Fruit fly (Drosophila melanogaster) whole organism, pupa: Measurements from ENCODE around the gene CG18301.

Experiments used
- CG10348 ChIP-seq: fragments of 200-800 bp; sonication (Bioruptor generic); IDR thresholded peaks from 2 replicates; pipeline ENCODE4 v1.3.6; 2022; ENCODE audit warnings: missing biosample characterization, missing genetic modification characterization
- CG12605 ChIP-seq: fragments of 200-800 bp; sonication (Bioruptor generic); IDR thresholded peaks from 2 replicates; pipeline ENCODE4 v1.3.6; 2022; ENCODE audit warnings: missing biosample characterization, missing genetic modification characterization
- CG13204 ChIP-seq: fragments of 200-800 bp; sonication (Bioruptor generic); optimal IDR thresholded peaks from 2 replicates; lab custom pipeline; 2018; ENCODE audit warnings: missing biosample characterization, mild to moderate bottlenecking, missing genetic modification characterization, moderate library complexity
- CG14655 ChIP-seq: fragments of 200-800 bp; sonication (Bioruptor generic); optimal IDR thresholded peaks from 3 replicates; lab custom pipeline; 2017; ENCODE audit warnings: mild to moderate bottlenecking, missing biosample characterization, missing genetic modification reagents, missing genetic modification characterization
- CG15710 ChIP-seq: fragments of 200-800 bp; sonication (Bioruptor generic); optimal IDR thresholded peaks from 2 replicates; lab custom pipeline; 2018; ENCODE audit warnings: missing biosample characterization, mild to moderate bottlenecking, missing genetic modification characterization, moderate library complexity
- CG17806 ChIP-seq: fragments of 200-800 bp; sonication (Bioruptor generic); optimal IDR thresholded peaks from 2 replicates; lab custom pipeline; 2018; ENCODE audit warnings: missing biosample characterization, mild to moderate bottlenecking, missing genetic modification characterization, moderate library complexity
- CG32121 ChIP-seq: fragments of 200-800 bp; sonication (Bioruptor generic); IDR thresholded peaks from 2 replicates; pipeline ENCODE4 v1.3.6; 2022; ENCODE audit warnings: missing biosample characterization, missing genetic modification characterization
- CG34367 ChIP-seq: fragments of 200-800 bp; sonication (Bioruptor generic); optimal IDR thresholded peaks from 2 replicates; lab custom pipeline; 2018; ENCODE audit warnings: missing biosample characterization, mild to moderate bottlenecking, missing genetic modification characterization
- CG4496 ChIP-seq: fragments of 200-800 bp; sonication (Bioruptor generic); IDR thresholded peaks from 3 replicates; pipeline ENCODE4 v1.3.6; 2022; ENCODE audit warnings: missing biosample characterization, missing genetic modification characterization
- CG8159 ChIP-seq: fragments of 200-800 bp; sonication (Bioruptor generic); optimal IDR thresholded peaks from 3 replicates; lab custom pipeline; 2018; ENCODE audit warnings: missing biosample characterization, mild to moderate bottlenecking, missing genetic modification characterization, moderate library complexity
- CG8301 ChIP-seq: fragments of 200-800 bp; sonication (Bioruptor generic); optimal IDR thresholded peaks from 2 replicates; lab custom pipeline; 2018; ENCODE audit warnings: missing biosample characterization, mild to moderate bottlenecking, missing genetic modification characterization
- CG9948 ChIP-seq: fragments of 200-800 bp; sonication (Bioruptor generic); optimal IDR thresholded peaks from 2 replicates; lab custom pipeline; 2018; ENCODE audit warnings: missing biosample characterization, mild to moderate bottlenecking, missing genetic modification characterization, moderate library complexity
- D1 ChIP-seq: fragments of 200-800 bp; sonication (Bioruptor generic); optimal IDR thresholded peaks from 2 replicates; lab custom pipeline; 2018; ENCODE audit warnings: missing biosample characterization, mild to moderate bottlenecking, missing genetic modification characterization, moderate library complexity
- EcR ChIP-seq: fragments of 200-800 bp; sonication (Bioruptor generic); optimal IDR thresholded peaks from 3 replicates; lab custom pipeline; 2019; ENCODE audit warnings: missing biosample characterization, missing genetic modification characterization, mild to moderate bottlenecking, moderate library complexity, missing genetic modification reagents
- Ets98B ChIP-seq: fragments of 200-800 bp; sonication (Bioruptor generic); IDR thresholded peaks from 2 replicates; pipeline ENCODE4 v1.3.6; 2022; ENCODE audit warnings: missing biosample characterization, missing genetic modification characterization
- Pif1A ChIP-seq: fragments of 200-800 bp; sonication (Bioruptor generic); optimal IDR thresholded peaks from 3 replicates; lab custom pipeline; 2016; ENCODE audit warnings: missing biosample characterization, missing genetic modification characterization
- Pif1B ChIP-seq: fragments of 200-800 bp; sonication (Bioruptor generic); optimal IDR thresholded peaks from 3 replicates; lab custom pipeline; 2016; ENCODE audit warnings: missing biosample characterization, missing genetic modification characterization
- Snoo ChIP-seq: fragments of 200-800 bp; sonication (Bioruptor generic); optimal IDR thresholded peaks from 3 replicates; lab custom pipeline; 2017; ENCODE audit warnings: missing biosample characterization, mild to moderate bottlenecking, missing genetic modification characterization, inconsistent platforms
- fd96Ca ChIP-seq: fragments of 200-800 bp; sonication (Bioruptor generic); IDR thresholded peaks from 3 replicates; pipeline ENCODE4 v1.3.6; 2022; ENCODE audit warnings: missing biosample characterization, missing genetic modification characterization
- gl ChIP-seq: fragments of 200-800 bp; sonication (Bioruptor generic); optimal IDR thresholded peaks from 2 replicates; lab custom pipeline; 2018; ENCODE audit warnings: missing biosample characterization, mild to moderate bottlenecking, missing genetic modification characterization
- rn ChIP-seq: fragments of 200-800 bp; sonication (Bioruptor generic); IDR thresholded peaks from 2 replicates; pipeline ENCODE4 v1.3.6; 2022; ENCODE audit warnings: missing biosample characterization, missing genetic modification characterization

CG18301 gene

dm6 chr2L:10531521-10531920 lies at the start of gene CG18301:
CG18301 (plus strand) TSS chr2L:10531821.
- no peak for TF ChIP-seq Pif1A (GFP tag; lab: Kevin White, UChicago)

- TF ChIP-seq CG8159 (tag; lab: Kevin White, UChicago) (no peak), CG34367 (tag; lab: Kevin White, UChicago) (no peak), rn (no peak), CG32121 (GFP tag; lab: Robert Waterston, UW) (no peak), CG15710 (tag; lab: Kevin White, UChicago) (no peak)
Observed at dm6 chr2L:10483073-10483472, 48.5 kb upstream of the CG18301 start, which contains the start of gene Grip75. Grip75 (plus strand) TSS chr2L:10483295.

dm6 chr2L:10488484-10489223 lies 43.0 kb upstream of the CG18301 start, which contains the start of the genes Cog4 and CG6144:
Cog4 (minus strand) TSS chr2L:10488622.
CG6144 (plus strand) TSS chr2L:10488694.
- TF ChIP-seq CG13204 (no peak), CG9948 (tag; lab: Kevin White, UChicago) (no peak), CG15710 (tag; lab: Kevin White, UChicago) (no peak), CG12605 (GFP tag; lab: Robert Waterston, UW) (no peak), CG8301 (no peak), gl (no peak), Ets98B (no peak), CG4496 (GFP tag; lab: Robert Waterston, UW) (no peak), Pif1B (GFP tag; lab: Kevin White, UChicago) (no peak), CG17806 (no peak), CG14655 (GFP tag; lab: Kevin White, UChicago) (no peak), Pif1A (GFP tag; lab: Kevin White, UChicago) (no peak), CG8159 (tag; lab: Kevin White, UChicago) (no peak), EcR (GFP tag; lab: Kevin White, UChicago) (no peak), fd96Ca (GFP tag; lab: Robert Waterston, UW) (no peak)

- TF ChIP-seq CG14655 (GFP tag; lab: Kevin White, UChicago) (no peak), CG4496 (GFP tag; lab: Robert Waterston, UW) (no peak), CG32121 (GFP tag; lab: Robert Waterston, UW) (no peak), Ets98B (no peak), CG17806 (no peak), CG8301 (no peak), rn (no peak), D1 (no peak), CG34367 (tag; lab: Kevin White, UChicago) (no peak), Pif1B (GFP tag; lab: Kevin White, UChicago) (no peak), Snoo (tag; lab: Kevin White, UChicago) (no peak), CG15710 (tag; lab: Kevin White, UChicago) (no peak), CG9948 (tag; lab: Kevin White, UChicago) (no peak), Pif1A (GFP tag; lab: Kevin White, UChicago) (no peak), fd96Ca (GFP tag; lab: Robert Waterston, UW) (no peak), CG8159 (tag; lab: Kevin White, UChicago) (no peak), CG13204 (no peak), gl (no peak), CG12605 (GFP tag; lab: Robert Waterston, UW) (no peak)
Observed at dm6 chr2L:10491354-10491753, 40.3 kb upstream of the CG18301 start, which contains the start of gene CG13144. CG13144 (minus strand) TSS chr2L:10491454.

DNA sequence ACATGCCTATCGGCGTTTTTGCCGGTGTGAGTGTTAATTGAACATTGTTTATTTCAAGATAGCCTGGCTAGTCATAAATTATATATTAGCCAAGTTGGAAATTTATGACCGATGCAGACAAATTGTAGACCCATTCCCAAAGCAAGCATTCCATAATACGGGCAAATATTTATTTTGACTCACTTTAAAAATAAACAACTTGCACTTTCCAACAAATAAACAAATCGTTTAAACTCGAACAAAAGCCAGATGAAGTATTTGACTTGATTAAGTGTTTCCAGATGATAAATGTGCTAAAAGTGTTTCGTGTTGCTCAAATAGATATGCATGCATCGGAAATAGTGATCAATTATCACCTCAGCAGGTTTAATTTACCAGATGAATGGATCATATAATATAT lies 36.1 kb upstream of the CG18301 start:
- TF ChIP-seq Pif1B (GFP tag; lab: Kevin White, UChicago) (no peak), CG4496 (GFP tag; lab: Robert Waterston, UW) (no peak), CG12605 (GFP tag; lab: Robert Waterston, UW) (no peak), Pif1A (GFP tag; lab: Kevin White, UChicago) (no peak), CG9948 (tag; lab: Kevin White, UChicago) (no peak), CG8301 (no peak), CG13204 (no peak)

DNA sequence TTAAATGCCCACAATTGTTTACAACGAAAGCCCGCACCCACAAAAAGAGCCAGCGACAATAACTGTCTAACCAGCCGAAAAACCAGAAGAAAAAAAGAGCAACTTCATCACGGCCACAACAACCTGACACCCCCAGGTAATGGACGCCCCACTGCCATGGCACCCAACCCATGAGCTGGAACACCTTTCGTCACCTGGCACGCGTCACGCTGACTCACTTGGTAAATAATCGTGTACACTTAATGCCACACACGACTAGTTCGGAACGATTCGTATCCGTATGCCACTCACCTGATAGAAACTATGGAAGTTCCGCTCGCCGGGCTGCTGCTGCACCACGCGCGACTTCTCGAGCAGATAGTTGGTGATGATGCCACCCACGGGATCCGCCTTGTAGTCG lies 35.3 kb upstream of the CG18301 start:
- TF ChIP-seq Ets98B (no peak), CG17806 (no peak), CG13204 (no peak), CG10348 (GFP tag; lab: Robert Waterston, UW) (no peak), CG14655 (GFP tag; lab: Kevin White, UChicago) (no peak), D1 (no peak), Snoo (tag; lab: Kevin White, UChicago) (no peak), CG8159 (tag; lab: Kevin White, UChicago) (no peak), CG15710 (tag; lab: Kevin White, UChicago) (no peak), CG32121 (GFP tag; lab: Robert Waterston, UW) (no peak), Pif1A (GFP tag; lab: Kevin White, UChicago) (no peak), gl (no peak), CG9948 (tag; lab: Kevin White, UChicago) (no peak), CG8301 (no peak), CG34367 (tag; lab: Kevin White, UChicago) (no peak), fd96Ca (GFP tag; lab: Robert Waterston, UW) (no peak), EcR (GFP tag; lab: Kevin White, UChicago) (no peak), CG4496 (GFP tag; lab: Robert Waterston, UW) (no peak), Pif1B (GFP tag; lab: Kevin White, UChicago) (no peak), CG12605 (GFP tag; lab: Robert Waterston, UW) (no peak)
